Fruit fly (Drosophila melanogaster): ENCODE data around the gene Ibf2.

Gene Ibf2

dm6 chr3R:9239941-9240400 is 18.3 kb downstream of the Ibf2 start (continued):
- TF ChIP-seq CG3726 (GFP tag; IDR thresholded peaks at IDR 0.05) (no peak), danr (GFP tag; IDR thresholded peaks at IDR 0.05) (no peak), Bgb (GFP tag; IDR thresholded peaks at IDR 0.05; ENCODE audit: partially characterized antibody) (peak; percentile 86), CG11560 (tag; IDR thresholded peaks at IDR 0.05) (no peak; the same call in 2 of the 3 replicates), da (GFP tag; optimal IDR thresholded peaks at IDR 0.05) (no peak), Fer1 (GFP tag; optimal IDR thresholded peaks at IDR 0.05) (peak; percentile 22), Dek (tag; optimal IDR thresholded peaks at IDR 0.05) (no peak), D19A (tag; optimal IDR thresholded peaks at IDR 0.05) (peak; percentile 66), CG10654 (GFP tag; optimal IDR thresholded peaks at IDR 0.05) (no peak), en (GFP tag; optimal IDR thresholded peaks at IDR 0.05) (no peak), gt (GFP tag; IDR thresholded peaks at IDR 0.05) (no peak), gcm2 (GFP tag; optimal IDR thresholded peaks at IDR 0.05) (no peak), Ptx1 (GFP tag; IDR thresholded peaks at IDR 0.05) (no peak), CkIIα-i1 (GFP tag; IDR thresholded peaks at IDR 0.05) (no peak), CG16815 (GFP tag; optimal IDR thresholded peaks at IDR 0.05) (no peak), CG30020 (tag; optimal IDR thresholded peaks at IDR 0.05) (peak; percentile 50), CG9797 (GFP tag; optimal IDR thresholded peaks at IDR 0.05) (peak; percentile 22), Oaz (GFP tag; IDR thresholded peaks at IDR 0.05) (no peak), CG31441 (GFP tag; IDR thresholded peaks at IDR 0.05) (no peak), CG11695 (GFP tag; IDR thresholded peaks at IDR 0.05) (no peak), wor (GFP tag; IDR thresholded peaks at IDR 0.05) (no peak), NFAT (GFP tag; IDR thresholded peaks at IDR 0.05) (no peak), Dbx (GFP tag; IDR thresholded peaks at IDR 0.05) (no peak), Max (GFP tag; optimal IDR thresholded peaks at IDR 0.05) (peak; percentile 21), Awh (GFP tag; IDR thresholded peaks at IDR 0.05) (no peak), h (optimal IDR thresholded peaks at IDR 0.05) (no peak), abd-A (tag; optimal IDR thresholded peaks at IDR 0.05) (no peak), CG8924 (tag; optimal IDR thresholded peaks at IDR 0.05) (peak; percentile 22), Dp (GFP tag; optimal IDR thresholded peaks at IDR 0.05) (peak; percentile 80), CG1792 (GFP tag; optimal IDR thresholded peaks at IDR 0.05) (no peak), ato (GFP tag; IDR thresholded peaks at IDR 0.05; ENCODE audit: partially characterized antibody) (peak; percentile 87), Ravus (GFP tag; IDR thresholded peaks at IDR 0.05) (no peak), Hsf (GFP tag; optimal IDR thresholded peaks at IDR 0.05) (no peak), insv (GFP tag; optimal IDR thresholded peaks at IDR 0.05) (no peak), Doc2 (GFP tag; IDR thresholded peaks at IDR 0.05) (no peak), vnd (GFP tag; IDR thresholded peaks at IDR 0.05; ENCODE audit: partially characterized antibody) (peak; percentile 67; the same call in 2 of the 3 replicates), Nf-YC (tag; optimal IDR thresholded peaks at IDR 0.05) (peak; percentile 27), CG6654 (GFP tag; optimal IDR thresholded peaks at IDR 0.05) (no peak), CG32772 (GFP tag; IDR thresholded peaks at IDR 0.05) (no peak), zen2 (GFP tag; IDR thresholded peaks at IDR 0.05; ENCODE audit: partially characterized antibody) (peak; percentile 78; the same call in 2 of the 3 replicates), CG6791 (GFP tag; IDR thresholded peaks at IDR 0.05; ENCODE audit: partially characterized antibody) (peak; percentile 86), CG15073 (GFP tag; optimal IDR thresholded peaks at IDR 0.05) (no peak), Usf (GFP tag; optimal IDR thresholded peaks at IDR 0.05) (no peak), Myb (GFP tag; optimal IDR thresholded peaks at IDR 0.05) (peak; percentile 94), Trl (optimal IDR thresholded peaks at IDR 0.05) (peak; percentile 61 to 75), Trl (GFP tag; optimal IDR thresholded peaks at IDR 0.05) (no peak), CG17912 (GFP tag; optimal IDR thresholded peaks at IDR 0.05) (no peak), CG34376 (GFP tag; optimal IDR thresholded peaks at IDR 0.05) (peak; percentile 51), fd64A (GFP tag; optimal IDR thresholded peaks at IDR 0.05) (no peak), Xrp1 (GFP tag; IDR thresholded peaks at IDR 0.05) (no peak), ewg (GFP tag; optimal IDR thresholded peaks at IDR 0.05) (peak; percentile 69), usp (GFP tag; optimal IDR thresholded peaks at IDR 0.05) (no peak), Six4 (GFP tag; optimal IDR thresholded peaks at IDR 0.05) (no peak)

Data from whole organism, embryonic.